Fruit fly (Drosophila melanogaster) whole organism, embryonic: ENCODE measurements around the gene Sc2.

Experiments used
- CG10147 ChIP-seq: fragments of 200-800 bp; sonication (Bioruptor generic); optimal IDR thresholded peaks from 2 replicates; lab custom pipeline; 2019; ENCODE audit warnings: missing biosample characterization, mild to moderate bottlenecking, missing genetic modification characterization, moderate library complexity
- CG10959 ChIP-seq: fragments of 200-800 bp; sonication (Bioruptor generic); IDR thresholded peaks from 2 replicates; pipeline ENCODE4 v1.3.6; 2022; ENCODE audit warnings: missing biosample characterization, missing genetic modification characterization
- CG11085 ChIP-seq: fragments of 200-800 bp; sonication (Bioruptor generic); IDR thresholded peaks from 2 replicates; pipeline ENCODE4 v1.3.6; 2022; ENCODE audit warnings: missing biosample characterization, missing genetic modification characterization
- CG11695 ChIP-seq: fragments of 200-800 bp; sonication (Bioruptor generic); IDR thresholded peaks from 3 replicates; pipeline ENCODE4 v1.3.6; 2022; ENCODE audit warnings: missing biosample characterization, missing genetic modification characterization
- CG12219 ChIP-seq: fragments of 200-800 bp; sonication (Bioruptor generic); optimal IDR thresholded peaks from 3 replicates; lab custom pipeline; 2018; ENCODE audit warnings: missing biosample characterization, mild to moderate bottlenecking, missing genetic modification characterization
- CG13123 ChIP-seq: fragments of 200-800 bp; sonication (Bioruptor generic); optimal IDR thresholded peaks from 2 replicates; lab custom pipeline; 2016; ENCODE audit warnings: missing biosample characterization, missing genetic modification characterization
- CG14014 ChIP-seq: fragments of 200-800 bp; sonication (Bioruptor generic); IDR thresholded peaks from 2 replicates; pipeline ENCODE4 v1.3.6; 2022; ENCODE audit warnings: missing biosample characterization, missing genetic modification characterization
- CG16863 ChIP-seq: fragments of 200-800 bp; sonication (Bioruptor generic); optimal IDR thresholded peaks from 3 replicates; lab custom pipeline; 2016; ENCODE audit warnings: missing biosample characterization, missing genetic modification characterization
- CG17612 ChIP-seq: fragments of 200-800 bp; sonication (Bioruptor generic); IDR thresholded peaks from 2 replicates; pipeline ENCODE4 v1.3.6; 2022; ENCODE audit warnings: missing biosample characterization, missing genetic modification characterization
- CG17912 ChIP-seq: fragments of 200-800 bp; sonication (Bioruptor generic); optimal IDR thresholded peaks from 2 replicates; lab custom pipeline; 2018; ENCODE audit warnings: missing biosample characterization, mild to moderate bottlenecking, missing genetic modification characterization
- CG1792 ChIP-seq: fragments of 200-800 bp; sonication (Bioruptor generic); optimal IDR thresholded peaks from 2 replicates; lab custom pipeline; 2016; ENCODE audit warnings: missing biosample characterization, missing genetic modification characterization
- CG30431 ChIP-seq: fragments of 200-800 bp; sonication (Bioruptor generic); optimal IDR thresholded peaks from 2 replicates; lab custom pipeline; 2017; ENCODE audit warnings: missing biosample characterization, missing genetic modification characterization
- CG3407 ChIP-seq: fragments of 200-800 bp; sonication (Bioruptor generic); optimal IDR thresholded peaks from 2 replicates; lab custom pipeline; 2018; ENCODE audit warnings: missing biosample characterization, mild to moderate bottlenecking, missing genetic modification characterization
- CG3847 ChIP-seq: fragments of 200-800 bp; sonication (Bioruptor generic); IDR thresholded peaks from 2 replicates; pipeline ENCODE4 v1.3.6; 2022; ENCODE audit warnings: missing biosample characterization, missing genetic modification characterization
- CG3995 ChIP-seq: fragments of 200-800 bp; sonication (Bioruptor generic); optimal IDR thresholded peaks from 3 replicates; lab custom pipeline; 2016; ENCODE audit warnings: missing biosample characterization, missing genetic modification characterization
- CG4360 ChIP-seq: fragments of 200-800 bp; sonication (Bioruptor generic); IDR thresholded peaks from 2 replicates; pipeline ENCODE4 v1.3.6; 2022; ENCODE audit warnings: missing biosample characterization, missing genetic modification characterization
- CG7357 ChIP-seq: fragments of 200-800 bp; sonication (Bioruptor generic); IDR thresholded peaks from 3 replicates; pipeline ENCODE4 v1.3.6; 2022; ENCODE audit warnings: missing biosample characterization, missing genetic modification characterization
- CG8290 ChIP-seq, 3 experiments: fragments of 200-800 bp; sonication (Bioruptor generic); optimal IDR thresholded peaks; 2 replicates each; lab custom pipeline; 2016 to 2019; ENCODE audit warnings: missing biosample characterization in 3 of 3, missing genetic modification characterization in 3 of 3, mild to moderate bottlenecking in 2 of 3, moderate library complexity in 1 of 3
- CG8359 ChIP-seq: fragments of 200-800 bp; sonication (Bioruptor generic); optimal IDR thresholded peaks from 2 replicates; lab custom pipeline; 2017; ENCODE audit warnings: missing biosample characterization, mild to moderate bottlenecking, missing genetic modification characterization, borderline replicate concordance
- CTCF ChIP-seq: fragments of 200-800 bp; sonication (Bioruptor generic); optimal IDR thresholded peaks from 2 replicates; lab custom pipeline; 2017; ENCODE audit warnings: missing biosample characterization, mild to moderate bottlenecking, missing genetic modification characterization, moderate library complexity
- CrebB ChIP-seq: fragments of 200-800 bp; sonication (Bioruptor generic); optimal IDR thresholded peaks from 3 replicates; lab custom pipeline; 2018; ENCODE audit warnings: missing biosample characterization, mild to moderate bottlenecking, missing genetic modification characterization
- D ChIP-seq, 2 experiments: fragments of 200-800 bp in 1 of 2; fragments of >200 bp in 1 of 2; sonication (Bioruptor generic) in 1 of 2; optimal IDR thresholded peaks; 2 replicates in 1 of 2; 3 replicates in 1 of 2; lab custom pipeline; 2017; ENCODE audit warnings: mild to moderate bottlenecking in 1 of 2, missing biosample characterization in 1 of 2, missing genetic modification characterization in 1 of 2, missing genetic modification reagents in 1 of 2
- D19A ChIP-seq: fragments of 200-800 bp; optimal IDR thresholded peaks from 3 replicates; lab custom pipeline; 2019; ENCODE audit warnings: missing biosample characterization, mild to moderate bottlenecking, missing genetic modification characterization, moderate library complexity
- Dref ChIP-seq: fragments of 200-800 bp; sonication (Bioruptor generic); IDR thresholded peaks from 2 replicates; pipeline ENCODE4 v1.3.6; 2022; ENCODE audit warnings: missing biosample characterization, missing genetic modification characterization
- Fer1 ChIP-seq: fragments of 200-800 bp; sonication (Bioruptor generic); optimal IDR thresholded peaks from 2 replicates; lab custom pipeline; 2017; ENCODE audit warnings: missing biosample characterization, mild to moderate bottlenecking, missing genetic modification characterization
- HLH3B ChIP-seq: fragments of 200-800 bp; sonication (Bioruptor generic); IDR thresholded peaks from 2 replicates; pipeline ENCODE4 v1.3.6; 2022; ENCODE audit warnings: missing biosample characterization, missing genetic modification characterization
- Lpt ChIP-seq: fragments of >200 bp; optimal IDR thresholded peaks from 2 replicates; lab custom pipeline; 2018; ENCODE audit warnings: missing biosample characterization, missing genetic modification characterization
- MTF-1 ChIP-seq: fragments of 200-800 bp; sonication (Bioruptor generic); optimal IDR thresholded peaks from 2 replicates; lab custom pipeline; 2018; ENCODE audit warnings: missing biosample characterization, mild to moderate bottlenecking, missing genetic modification characterization, borderline replicate concordance
- Mrtf ChIP-seq: fragments of 200-800 bp; sonication (Bioruptor generic); IDR thresholded peaks from 3 replicates; pipeline ENCODE4 v1.3.6; 2022; ENCODE audit warnings: missing biosample characterization, missing genetic modification characterization
- NC2β ChIP-seq: fragments of 200-800 bp; sonication (Bioruptor generic); optimal IDR thresholded peaks from 2 replicates; lab custom pipeline; 2016; ENCODE audit warnings: missing biosample characterization, missing genetic modification characterization
- NfI ChIP-seq: fragments of 200-800 bp; sonication (Bioruptor generic); optimal IDR thresholded peaks from 3 replicates; lab custom pipeline; 2018; ENCODE audit warnings: missing biosample characterization, mild to moderate bottlenecking, missing genetic modification characterization, moderate library complexity
- Side ChIP-seq: fragments of 200-800 bp; sonication (Bioruptor generic); optimal IDR thresholded peaks from 2 replicates; lab custom pipeline; 2016; ENCODE audit warnings: missing biosample characterization, missing genetic modification characterization
- Spps ChIP-seq: fragments of 200-800 bp; sonication (Bioruptor generic); optimal IDR thresholded peaks from 2 replicates; lab custom pipeline; 2018; ENCODE audit warnings: missing biosample characterization, mild to moderate bottlenecking, missing genetic modification characterization
- Usf ChIP-seq: fragments of 200-800 bp; sonication (Bioruptor generic); optimal IDR thresholded peaks from 2 replicates; lab custom pipeline; 2017; ENCODE audit warnings: missing genotype, missing biosample characterization, missing genetic modification characterization
- abd-A ChIP-seq: fragments of 200-800 bp; sonication (Bioruptor generic); optimal IDR thresholded peaks from 3 replicates; lab custom pipeline; 2019; ENCODE audit warnings: missing biosample characterization, mild to moderate bottlenecking, missing genetic modification characterization, moderate library complexity
- bab2 ChIP-seq: fragments of 200-800 bp; sonication (Bioruptor generic); optimal IDR thresholded peaks from 2 replicates; lab custom pipeline; 2016; ENCODE audit warnings: missing biosample characterization, missing genetic modification characterization
- cato ChIP-seq: fragments of 200-800 bp; sonication (Bioruptor generic); optimal IDR thresholded peaks from 2 replicates; lab custom pipeline; 2016; ENCODE audit warnings: missing biosample characterization, missing genetic modification characterization, borderline replicate concordance
- croc ChIP-seq: fragments of 200-800 bp; sonication (Bioruptor generic); conservative IDR thresholded peaks from 3 replicates; pipeline ENCODE4 v1.3.6; 2022; ENCODE audit warnings: missing biosample characterization, missing genetic modification characterization
- dan ChIP-seq: fragments of 200-800 bp; sonication (Bioruptor generic); IDR thresholded peaks from 2 replicates; pipeline ENCODE4 v1.3.6; 2022; ENCODE audit warnings: missing biosample characterization, missing genetic modification characterization
- disco-r ChIP-seq: fragments of 200-800 bp; sonication (Bioruptor generic); optimal IDR thresholded peaks from 2 replicates; lab custom pipeline; 2016; ENCODE audit warnings: missing biosample characterization, missing genetic modification characterization
- dpn ChIP-seq, 2 experiments: fragments of 200-800 bp; sonication (Bioruptor generic); optimal IDR thresholded peaks; 3 replicates each; lab custom pipeline; 2016; ENCODE audit warnings: missing biosample characterization in 2 of 2, missing genetic modification characterization in 2 of 2
- en ChIP-seq: fragments of 200-800 bp; sonication (Bioruptor generic); optimal IDR thresholded peaks from 2 replicates; lab custom pipeline; 2016; ENCODE audit warnings: missing biosample characterization, missing genetic modification characterization
- ewg ChIP-seq: fragments of 200-800 bp; sonication (Bioruptor generic); optimal IDR thresholded peaks from 3 replicates; lab custom pipeline; 2017; ENCODE audit warnings: mild to moderate bottlenecking, missing biosample characterization, missing genetic modification reagents, missing genetic modification characterization
- exex ChIP-seq: fragments of 200-800 bp; sonication (Bioruptor generic); optimal IDR thresholded peaks from 4 replicates; lab custom pipeline; 2018; ENCODE audit warnings: missing biosample characterization, mild to moderate bottlenecking, missing genetic modification characterization, moderate library complexity
- maf-S ChIP-seq: fragments of 200-800 bp; sonication (Bioruptor generic); optimal IDR thresholded peaks from 2 replicates; lab custom pipeline; 2016; ENCODE audit warnings: missing biosample characterization, missing genetic modification characterization
- pum ChIP-seq: fragments of 200-800 bp; sonication (Bioruptor generic); optimal IDR thresholded peaks from 2 replicates; lab custom pipeline; 2016; ENCODE audit warnings: missing biosample characterization, missing genetic modification characterization
- sens-2 ChIP-seq: fragments of 200-800 bp; sonication (Bioruptor generic); IDR thresholded peaks from 2 replicates; pipeline ENCODE4 v1.3.6; 2022; ENCODE audit warnings: missing biosample characterization, missing genetic modification characterization
- tap ChIP-seq: fragments of 200-800 bp; optimal IDR thresholded peaks from 3 replicates; lab custom pipeline; 2019; ENCODE audit warnings: missing biosample characterization, mild to moderate bottlenecking, missing genetic modification characterization, moderate library complexity
- trem ChIP-seq: fragments of 200-800 bp; optimal IDR thresholded peaks from 3 replicates; lab custom pipeline; 2019; ENCODE audit warnings: missing biosample characterization, mild to moderate bottlenecking, missing genetic modification characterization, moderate library complexity
- unpg ChIP-seq: fragments of 200-800 bp; sonication (Bioruptor generic); optimal IDR thresholded peaks from 3 replicates; lab custom pipeline; 2018; ENCODE audit warnings: missing biosample characterization, mild to moderate bottlenecking, missing genetic modification characterization, moderate library complexity
- usp ChIP-seq: fragments of >200 bp; optimal IDR thresholded peaks from 2 replicates; lab custom pipeline; 2017; ENCODE audit warnings: missing biosample characterization, missing genetic modification characterization
- zf30C ChIP-seq: fragments of 200-800 bp; sonication (Bioruptor generic); optimal IDR thresholded peaks from 3 replicates; lab custom pipeline; 2018; ENCODE audit warnings: missing biosample characterization, mild to moderate bottlenecking, missing genetic modification characterization

The Sc2 gene

DNA sequence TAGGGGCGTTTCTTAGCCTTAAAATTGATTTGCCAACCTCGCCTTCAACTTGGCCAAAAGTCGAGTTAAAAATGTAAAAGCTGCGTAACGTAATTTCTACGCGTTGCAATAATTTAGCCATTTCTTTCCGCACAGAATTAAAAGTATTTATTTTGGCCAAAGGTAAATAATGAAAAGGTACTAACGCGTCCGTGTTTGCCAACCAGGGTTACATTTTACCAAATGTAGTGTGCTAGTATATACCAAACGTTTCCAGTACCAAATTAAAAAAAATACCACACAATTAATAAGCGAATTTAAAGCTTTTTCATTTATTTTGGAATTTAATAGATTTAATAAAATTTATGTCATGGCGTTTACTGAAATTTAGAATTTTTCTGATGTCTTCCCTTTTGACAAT is 4.3 kb upstream of the Sc2 start, which contains the start of gene Ccz1 (continued):
- TF ChIP-seq CG8290 (GFP tag; optimal IDR thresholded peaks at IDR 0.05; lab: Kevin White, UChicago): peak; percentile 67
- TF ChIP-seq CG8290 (tag; optimal IDR thresholded peaks at IDR 0.05; lab: Kevin White, UChicago): peak; percentile 56 to 82
- TF ChIP-seq CG12219 (GFP tag; lab: Kevin White, UChicago): no peak
- no peak for TF ChIP-seq Lpt (GFP tag; lab: Kevin White, UChicago)
- no peak for TF ChIP-seq D (optimal IDR thresholded peaks at IDR 0.05; lab: Kevin White, UChicago)
- peak; percentile 21 for TF ChIP-seq D (GFP tag; optimal IDR thresholded peaks at IDR 0.05; lab: Kevin White, UChicago)
- TF ChIP-seq cato (GFP tag; lab: Kevin White, UChicago): peak; percentile 72
- no peak for TF ChIP-seq CG3995
- TF ChIP-seq MTF-1 (GFP tag; lab: Kevin White, UChicago): peak; percentile 76
- TF ChIP-seq CG1792 (GFP tag; lab: Kevin White, UChicago): peak; percentile 60
- no peak for TF ChIP-seq CTCF
- TF ChIP-seq exex: no peak
- peak; percentile 67 for TF ChIP-seq ewg (GFP tag; lab: Kevin White, UChicago)
- no peak for TF ChIP-seq tap (tag; lab: Kevin White, UChicago)
- TF ChIP-seq CG11695 (GFP tag; lab: Robert Waterston, UW): no peak
- peak; percentile 18; the same call in 1 of the 3 replicates for TF ChIP-seq croc (GFP tag; lab: Robert Waterston, UW)
- no peak for TF ChIP-seq CG17612 (GFP tag; lab: Robert Waterston, UW)
- peak; percentile 64 for TF ChIP-seq pum (GFP tag; lab: Kevin White, UChicago)
- peak; percentile 40 for TF ChIP-seq unpg (GFP tag; lab: Kevin White, UChicago)
- TF ChIP-seq NC2β (GFP tag; lab: Kevin White, UChicago): peak; percentile 86
- TF ChIP-seq disco-r (GFP tag; lab: Kevin White, UChicago): peak; percentile 34
- TF ChIP-seq Dref (GFP tag; lab: Robert Waterston, UW): no peak
- TF ChIP-seq CG17912: peak; percentile 90
- no peak for TF ChIP-seq D19A
- TF ChIP-seq Usf (GFP tag; lab: Kevin White, UChicago): no peak
- TF ChIP-seq Spps (tag; lab: Kevin White, UChicago): peak; percentile 24
- peak; percentile 37 for TF ChIP-seq CrebB (tag; lab: Kevin White, UChicago)
- no peak for TF ChIP-seq CG14014
- no peak for TF ChIP-seq CG11085
- peak; percentile 65 for TF ChIP-seq NfI (GFP tag; lab: Kevin White, UChicago)
- TF ChIP-seq sens-2: no peak
- 0 out of 3 replicates have a peak, but pooled peaks have one; percentile 12 for TF ChIP-seq CG7357 (GFP tag; lab: Robert Waterston, UW)
- TF ChIP-seq CG10147: no peak
- peak; percentile 71 for TF ChIP-seq maf-S (GFP tag; lab: Kevin White, UChicago)
- TF ChIP-seq abd-A: no peak
- TF ChIP-seq usp (GFP tag; lab: Kevin White, UChicago): no peak
- TF ChIP-seq en: no peak
- TF ChIP-seq CG3407 (GFP tag; lab: Kevin White, UChicago): peak; percentile 74
- TF ChIP-seq HLH3B (GFP tag; lab: Robert Waterston, UW): no peak
- no peak for TF ChIP-seq Mrtf (GFP tag; lab: Robert Waterston, UW)
- peak; percentile 53 for TF ChIP-seq CG16863 (GFP tag; lab: Kevin White, UChicago)
- TF ChIP-seq dpn (GFP tag; optimal IDR thresholded peaks at IDR 0.05; lab: Kevin White, UChicago): peak; percentile 33 to 77
- peak; percentile 88 for TF ChIP-seq bab2 (GFP tag; lab: Kevin White, UChicago)
- no peak for TF ChIP-seq dan
- TF ChIP-seq CG30431 (GFP tag; lab: Kevin White, UChicago): peak; percentile 35
- TF ChIP-seq Fer1 (GFP tag; lab: Kevin White, UChicago): peak; percentile 54
- TF ChIP-seq CG10959 (GFP tag; lab: Robert Waterston, UW): no peak
- TF ChIP-seq CG4360 (GFP tag; lab: Robert Waterston, UW): no peak
- no peak for TF ChIP-seq CG8359 (GFP tag; lab: Kevin White, UChicago)
- peak; percentile 58 for TF ChIP-seq trem (tag; lab: Kevin White, UChicago)
- TF ChIP-seq zf30C: no peak
- peak; percentile 57 for TF ChIP-seq Side (GFP tag; lab: Kevin White, UChicago)
- TF ChIP-seq CG13123 (GFP tag; lab: Kevin White, UChicago): peak; percentile 82
- TF ChIP-seq CG3847 (GFP tag; lab: Robert Waterston, UW): no peak
